Fruit fly (Drosophila melanogaster): ENCODE data around the gene CG7453.

The CG7453 gene

DNA sequence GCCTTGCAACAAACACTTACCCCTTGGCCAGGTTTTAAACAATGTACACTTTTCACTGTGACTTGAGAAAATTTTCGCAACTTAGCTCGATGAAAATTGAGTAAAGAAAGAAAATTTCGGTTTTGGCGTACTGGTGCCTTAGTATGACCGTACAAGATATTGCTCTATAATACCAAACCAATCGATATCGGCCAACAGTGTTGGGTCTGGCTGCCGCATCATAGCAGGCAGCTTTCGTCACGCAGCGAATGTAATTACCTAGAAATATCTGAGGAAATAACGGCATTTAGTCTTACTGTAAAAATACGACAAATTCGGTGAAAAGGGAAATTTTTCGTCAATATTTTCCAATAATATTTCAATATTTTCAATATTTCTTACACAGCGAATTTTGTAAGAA lies 28.0 kb downstream of the CG7453 start, which contains the start of gene Ulp1 (continued):
- peak; percentile 36 for TF ChIP-seq nmo (GFP tag; optimal IDR thresholded peaks at IDR 0.05)
- no peak for TF ChIP-seq CG4707 (GFP tag; optimal IDR thresholded peaks at IDR 0.05)
- peak; percentile 55 for TF ChIP-seq Neu2 (GFP tag; optimal IDR thresholded peaks at IDR 0.05; ENCODE audit: borderline replicate concordance)
- TF ChIP-seq CG32532 (GFP tag; IDR thresholded peaks at IDR 0.05) = peak; percentile 40; the same call in 1 of the 2 replicates
- TF ChIP-seq gro (GFP tag; optimal IDR thresholded peaks at IDR 0.05) = peak; percentile 29
- TF ChIP-seq sens (GFP tag) = peak; percentile 71
- peak; percentile 83 for TF ChIP-seq Dref (GFP tag; IDR thresholded peaks at IDR 0.05)
- TF ChIP-seq CG14965 (GFP tag; optimal IDR thresholded peaks at IDR 0.05; ENCODE audit: borderline replicate concordance) = no peak
- TF ChIP-seq CG12155 (GFP tag; optimal IDR thresholded peaks at IDR 0.05) = peak; percentile 3
- TF ChIP-seq eyg (GFP tag; optimal IDR thresholded peaks at IDR 0.05) = no peak
- TF ChIP-seq tup (GFP tag; optimal IDR thresholded peaks at IDR 0.05) = no peak
- TF ChIP-seq CG5245 (GFP tag; optimal IDR thresholded peaks at IDR 0.05) = no peak
- TF ChIP-seq NfI (GFP tag; optimal IDR thresholded peaks at IDR 0.05) = peak; percentile 9
- TF ChIP-seq CG7928 (GFP tag; optimal IDR thresholded peaks at IDR 0.05) = no peak
- no peak for TF ChIP-seq Hr39 (optimal IDR thresholded peaks at IDR 0.05)
- no peak for TF ChIP-seq nau (GFP tag; optimal IDR thresholded peaks at IDR 0.05)
- TF ChIP-seq CG12071 (GFP tag; optimal IDR thresholded peaks at IDR 0.05) = no peak
- TF ChIP-seq sug (tag; optimal IDR thresholded peaks at IDR 0.05) = peak; percentile 30
- TF ChIP-seq sd (tag; optimal IDR thresholded peaks at IDR 0.05) = peak; percentile 45
- peak; percentile 13 for TF ChIP-seq Fer1 (GFP tag; optimal IDR thresholded peaks at IDR 0.05)
- TF ChIP-seq jing (GFP tag; optimal IDR thresholded peaks at IDR 0.05) = no peak
- peak; percentile 55 for TF ChIP-seq exex (tag; optimal IDR thresholded peaks at IDR 0.05)
- TF ChIP-seq zen2 (GFP tag; IDR thresholded peaks at IDR 0.05; ENCODE audit: partially characterized antibody) = 0 out of 3 replicates have a peak, but pooled peaks have one; percentile 31
- TF ChIP-seq CG2116 (GFP tag; optimal IDR thresholded peaks at IDR 0.05) = peak; percentile 65
- peak; percentile 56 for TF ChIP-seq CG17359 (tag; optimal IDR thresholded peaks at IDR 0.05)
- peak; percentile 62 for TF ChIP-seq YL-1 (GFP tag; optimal IDR thresholded peaks at IDR 0.05)
- peak; percentile 34 for TF ChIP-seq CG17912 (GFP tag; optimal IDR thresholded peaks at IDR 0.05)
- peak; percentile 12 for TF ChIP-seq shn (GFP tag; optimal IDR thresholded peaks at IDR 0.05)
- peak; percentile 87 for TF ChIP-seq zen (tag; optimal IDR thresholded peaks at IDR 0.05)
- peak; percentile 39 for TF ChIP-seq CG13894 (tag; optimal IDR thresholded peaks at IDR 0.05)

DNA sequence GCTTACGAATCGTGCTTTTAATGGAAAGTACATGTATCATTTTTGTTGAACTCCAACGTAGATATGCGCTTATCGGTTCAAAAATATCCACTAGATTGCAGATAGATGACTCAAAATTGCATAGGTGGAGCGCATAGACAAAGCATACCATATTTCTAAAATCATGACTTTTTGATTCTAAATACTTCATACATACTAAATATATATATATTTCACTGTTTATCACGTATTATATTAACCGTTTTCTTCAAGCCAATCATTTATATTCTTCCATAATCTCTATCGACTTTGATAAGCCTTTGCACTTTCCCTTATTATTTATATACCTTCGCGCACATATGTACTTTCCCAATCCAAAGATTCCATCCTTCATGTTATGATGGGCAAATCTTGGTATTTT lies 32.0 kb downstream of the CG7453 start, which contains the start of gene CG14195:
Gene CG14195, minus strand, starts transcription at position 101 of the 400 bp plus-strand sequence.
- no peak for TF ChIP-seq kay (GFP tag; optimal IDR thresholded peaks at IDR 0.05)
- no peak for TF ChIP-seq disco-r (GFP tag; optimal IDR thresholded peaks at IDR 0.05)
- TF ChIP-seq hbn (GFP tag; IDR thresholded peaks at IDR 0.05; ENCODE audit: partially characterized antibody) = no peak
- no peak for TF ChIP-seq D (optimal IDR thresholded peaks at IDR 0.05)
- no peak for TF ChIP-seq D (GFP tag; optimal IDR thresholded peaks at IDR 0.05)
- no peak for TF ChIP-seq Bdp1 (GFP tag; optimal IDR thresholded peaks at IDR 0.05)
- no peak for TF ChIP-seq ind (GFP tag; optimal IDR thresholded peaks at IDR 0.05)
- no peak for TF ChIP-seq Max (GFP tag; optimal IDR thresholded peaks at IDR 0.05)
- no peak for TF ChIP-seq CG4820 (GFP tag; optimal IDR thresholded peaks at IDR 0.05)
- no peak for TF ChIP-seq Ada2b (GFP tag; IDR thresholded peaks at IDR 0.05)
- TF ChIP-seq CG2116 (GFP tag; optimal IDR thresholded peaks at IDR 0.05) = no peak
- no peak for TF ChIP-seq Oaz (GFP tag; IDR thresholded peaks at IDR 0.05)
- no peak for TF ChIP-seq Dfd (GFP tag; optimal IDR thresholded peaks at IDR 0.05)
